Fruit fly (Drosophila melanogaster) whole organism, prepupa: Measurements from ENCODE around the gene CG6225.

Source experiments
- CG16779 ChIP-seq: fragments of 200-800 bp; sonication (Bioruptor generic); optimal IDR thresholded peaks from 3 replicates; lab custom pipeline; 2017; ENCODE audit warnings: missing biosample characterization, mild to moderate bottlenecking, missing genetic modification characterization
- CG6276 ChIP-seq: fragments of 200-800 bp; sonication (Bioruptor generic); optimal IDR thresholded peaks from 2 replicates; lab custom pipeline; 2017; ENCODE audit warnings: missing biosample characterization, mild to moderate bottlenecking, missing genetic modification characterization
- CG6854 ChIP-seq: fragments of 200-800 bp; sonication (Bioruptor generic); optimal IDR thresholded peaks from 2 replicates; lab custom pipeline; 2017; ENCODE audit warnings: missing biosample characterization, mild to moderate bottlenecking, missing genetic modification characterization
- Eip78C ChIP-seq: fragments of 200-800 bp; sonication (Bioruptor generic); peaks from one replicate; lab custom pipeline; 2016; ENCODE audit warnings: missing biosample characterization, missing genetic modification characterization
- Gug ChIP-seq: fragments of 200-800 bp; sonication (Bioruptor generic); IDR thresholded peaks from 2 replicates; pipeline ENCODE4 v1.3.6; 2022; ENCODE audit warnings: missing biosample characterization, missing genetic modification characterization
- OdsH ChIP-seq: fragments of 200-800 bp; sonication (Bioruptor generic); optimal IDR thresholded peaks from 3 replicates; lab custom pipeline; 2016; ENCODE audit warnings: missing biosample characterization, missing genetic modification characterization
- Smox ChIP-seq: fragments of 200-800 bp; sonication (Bioruptor generic); optimal IDR thresholded peaks from 3 replicates; lab custom pipeline; 2016; ENCODE audit warnings: missing biosample characterization, missing genetic modification characterization
- acj6 ChIP-seq: fragments of 200-800 bp; sonication (Bioruptor generic); optimal IDR thresholded peaks from 3 replicates; lab custom pipeline; 2016; ENCODE audit warnings: missing biosample characterization, missing genetic modification characterization
- fd85E ChIP-seq: fragments of 200-800 bp; sonication (Bioruptor generic); optimal IDR thresholded peaks from 3 replicates; lab custom pipeline; 2016; ENCODE audit warnings: missing biosample characterization, missing genetic modification characterization
- fkh ChIP-seq: fragments of 200-800 bp; sonication (Bioruptor generic); optimal IDR thresholded peaks from 3 replicates; lab custom pipeline; 2017; ENCODE audit warnings: missing biosample characterization, mild to moderate bottlenecking, missing genetic modification characterization, moderate library complexity
- pdm3 ChIP-seq: fragments of 200-800 bp; sonication (Bioruptor generic); optimal IDR thresholded peaks from 3 replicates; lab custom pipeline; 2016; ENCODE audit warnings: missing biosample characterization, missing genetic modification characterization

- no peak for TF ChIP-seq acj6 (GFP tag; lab: Kevin White, UChicago)
- no peak for TF ChIP-seq fd85E
- TF ChIP-seq Gug: no peak
- TF ChIP-seq CG6276 (GFP tag; lab: Kevin White, UChicago): no peak
- TF ChIP-seq Eip78C (GFP tag; lab: Kevin White, UChicago): no peak
- no peak for TF ChIP-seq fkh (GFP tag; lab: Kevin White, UChicago)
- no peak for TF ChIP-seq Smox
- TF ChIP-seq CG16779 (tag; lab: Kevin White, UChicago): no peak
- TF ChIP-seq CG6854 (GFP tag; lab: Kevin White, UChicago): no peak
- no peak for TF ChIP-seq pdm3 (GFP tag; lab: Kevin White, UChicago)
- TF ChIP-seq OdsH: no peak
These were observed 29.5 kb upstream of the CG6225 start for dm6 chr3R:12624913-12625312.
